Worm (Caenorhabditis elegans) whole organism, late embryonic: ENCODE data around the gene hda-5.
A peak's percentile ranks its signal among the peaks of the same experiment; 100 is the strongest.

Experiments used
- C08G9.2 ChIP-seq: sonication (generic microtip); optimal IDR thresholded peaks from 2 replicates; lab custom pipeline; 2016; ENCODE audit warnings: mild to moderate bottlenecking, missing genetic modification characterization, moderate library complexity, missing compliant biosample characterization
- C38D4.7 ChIP-seq: fragments of 200-800 bp; sonication (Bioruptor generic); optimal IDR thresholded peaks from 2 replicates; lab custom pipeline; 2018; ENCODE audit warnings: mild to moderate bottlenecking, missing genetic modification characterization, moderate library complexity, missing compliant biosample characterization
- F13H6.1 ChIP-seq: sonication (generic microtip); optimal IDR thresholded peaks from 2 replicates; lab custom pipeline; 2016; ENCODE audit warnings: missing genetic modification characterization, missing compliant biosample characterization
- K09A11.1 ChIP-seq: sonication (generic microtip); optimal IDR thresholded peaks from 2 replicates; lab custom pipeline; 2017; ENCODE audit warnings: antibody characterized with exemption, mild to moderate bottlenecking, missing genetic modification characterization, missing compliant biosample characterization; ENCODE audit not compliant: insufficient read depth
- T23F11.4 ChIP-seq: fragments of 200-800 bp; sonication (Bioruptor generic); optimal IDR thresholded peaks from 2 replicates; lab custom pipeline; 2018; ENCODE audit warnings: mild to moderate bottlenecking, missing genetic modification characterization, missing compliant biosample characterization
- Y22D7AL.16 ChIP-seq: sonication (generic microtip); optimal IDR thresholded peaks from 2 replicates; lab custom pipeline; 2016; ENCODE audit warnings: missing genetic modification characterization, missing compliant biosample characterization
- ahr-1 ChIP-seq: sonication (generic microtip); optimal IDR thresholded peaks from 2 replicates; lab custom pipeline; 2016; ENCODE audit warnings: missing genetic modification characterization, missing compliant biosample characterization
- ceh-14 ChIP-seq: sonication (generic microtip); optimal IDR thresholded peaks from 2 replicates; lab custom pipeline; 2016; ENCODE audit warnings: missing genotype, missing genetic modification characterization, missing compliant biosample characterization
- ceh-18 ChIP-seq: sonication (generic microtip); optimal IDR thresholded peaks from 2 replicates; lab custom pipeline; 2016; ENCODE audit warnings: missing genetic modification characterization, missing compliant biosample characterization
- ceh-19 ChIP-seq: fragments of 200-800 bp; sonication (Bioruptor generic); optimal IDR thresholded peaks from 2 replicates; lab custom pipeline; 2018; ENCODE audit warnings: mild to moderate bottlenecking, missing genetic modification characterization, missing compliant biosample characterization
- ceh-2 ChIP-seq: sonication (generic microtip); optimal IDR thresholded peaks from 2 replicates; lab custom pipeline; 2016; ENCODE audit warnings: missing genotype, missing genetic modification characterization, missing compliant biosample characterization
- ceh-31 ChIP-seq: sonication (generic microtip); optimal IDR thresholded peaks from 2 replicates; lab custom pipeline; 2016; ENCODE audit warnings: missing genetic modification characterization, missing compliant biosample characterization
- ceh-34 ChIP-seq: sonication (generic microtip); optimal IDR thresholded peaks from 2 replicates; lab custom pipeline; 2016; ENCODE audit warnings: mild to moderate bottlenecking, missing genetic modification characterization, missing compliant biosample characterization
- ceh-48 ChIP-seq: sonication (generic microtip); optimal IDR thresholded peaks from 2 replicates; lab custom pipeline; 2016; ENCODE audit warnings: missing genetic modification characterization, inconsistent platforms, missing compliant biosample characterization
- ceh-9 ChIP-seq: sonication (generic microtip); optimal IDR thresholded peaks from 2 replicates; lab custom pipeline; 2016; ENCODE audit warnings: mild to moderate bottlenecking, missing genetic modification characterization, inconsistent platforms, missing compliant biosample characterization
- che-1 ChIP-seq: sonication (generic microtip); optimal IDR thresholded peaks from 2 replicates; lab custom pipeline; 2016; ENCODE audit warnings: mild to moderate bottlenecking, missing genetic modification characterization, missing compliant biosample characterization
- dve-1 ChIP-seq: sonication (generic microtip); optimal IDR thresholded peaks from 2 replicates; lab custom pipeline; 2017; ENCODE audit warnings: antibody characterized with exemption, mild to moderate bottlenecking, missing genetic modification characterization, missing compliant biosample characterization
- elt-4 ChIP-seq: sonication (generic microtip); optimal IDR thresholded peaks from 2 replicates; lab custom pipeline; 2016; ENCODE audit warnings: missing genetic modification characterization, missing compliant biosample characterization
- fkh-10 ChIP-seq: fragments of 150-350 bp; optimal IDR thresholded peaks from 2 replicates; lab custom pipeline; 2014; ENCODE audit warnings: missing biosample characterization, missing genetic modification reagents, missing genetic modification characterization
- hlh-15 ChIP-seq: sonication (generic microtip); optimal IDR thresholded peaks from 2 replicates; lab custom pipeline; 2016; ENCODE audit warnings: missing genetic modification characterization, missing compliant biosample characterization
- hlh-30 ChIP-seq: sonication (generic microtip); optimal IDR thresholded peaks from 2 replicates; lab custom pipeline; 2017; ENCODE audit warnings: antibody characterized with exemption, missing genetic modification characterization, missing compliant biosample characterization; ENCODE audit not compliant: insufficient read depth
- hlh-6 ChIP-seq: sonication (generic microtip); optimal IDR thresholded peaks from 2 replicates; lab custom pipeline; 2016; ENCODE audit warnings: missing genotype, missing genetic modification characterization, missing compliant biosample characterization
- hlh-8 ChIP-seq: sonication (generic microtip); optimal IDR thresholded peaks from 2 replicates; lab custom pipeline; 2016; ENCODE audit warnings: missing genotype, missing genetic modification characterization, missing compliant biosample characterization
- lim-6 ChIP-seq: sonication (generic microtip); optimal IDR thresholded peaks from 2 replicates; lab custom pipeline; 2016; ENCODE audit warnings: missing genetic modification characterization, missing compliant biosample characterization
- lin-11 ChIP-seq: fragments of 200-800 bp; sonication (Bioruptor generic); optimal IDR thresholded peaks from 2 replicates; lab custom pipeline; 2018; ENCODE audit warnings: mild to moderate bottlenecking, missing genetic modification characterization, missing compliant biosample characterization
- nfya-1 ChIP-seq: sonication (generic microtip); optimal IDR thresholded peaks from 2 replicates; lab custom pipeline; 2017; ENCODE audit warnings: missing genetic modification characterization, mild to moderate bottlenecking, missing compliant biosample characterization, antibody characterized with exemption, moderate library complexity
- npax-4 ChIP-seq: sonication (generic microtip); optimal IDR thresholded peaks from 2 replicates; lab custom pipeline; 2016; ENCODE audit warnings: missing genetic modification characterization, missing compliant biosample characterization
- pag-3 ChIP-seq: sonication (generic microtip); optimal IDR thresholded peaks from 2 replicates; lab custom pipeline; 2016; ENCODE audit warnings: missing compliant biosample characterization, missing genetic modification characterization, borderline replicate concordance
- pha-4 ChIP-seq: fragments of 150-350 bp; optimal IDR thresholded peaks from 2 replicates; lab custom pipeline; 2018; ENCODE audit warnings: missing biosample characterization, missing genetic modification reagents, missing genetic modification characterization
- ref-2 ChIP-seq: sonication (generic microtip); optimal IDR thresholded peaks from 2 replicates; lab custom pipeline; 2016; ENCODE audit warnings: missing genetic modification characterization, missing compliant biosample characterization
- rnt-1 ChIP-seq: sonication (generic microtip); optimal IDR thresholded peaks from 2 replicates; lab custom pipeline; 2016; ENCODE audit warnings: missing genetic modification characterization, missing compliant biosample characterization
- sdc-2 ChIP-seq: sonication (generic microtip); optimal IDR thresholded peaks from 2 replicates; lab custom pipeline; 2016; ENCODE audit warnings: missing genotype, missing genetic modification characterization, missing compliant biosample characterization
- sox-4 ChIP-seq: sonication (generic microtip); optimal IDR thresholded peaks from 2 replicates; lab custom pipeline; 2017; ENCODE audit warnings: mild to moderate bottlenecking, missing genetic modification characterization, inconsistent platforms, missing compliant biosample characterization
- syd-9 ChIP-seq: sonication (generic microtip); optimal IDR thresholded peaks from 2 replicates; lab custom pipeline; 2016; ENCODE audit warnings: mild to moderate bottlenecking, missing genetic modification characterization, moderate library complexity, missing compliant biosample characterization
- tbx-2 ChIP-seq: sonication (generic microtip); optimal IDR thresholded peaks from 2 replicates; lab custom pipeline; 2016; ENCODE audit warnings: missing genetic modification characterization, missing compliant biosample characterization
- tbx-7 ChIP-seq: sonication (generic microtip); optimal IDR thresholded peaks from 2 replicates; lab custom pipeline; 2016; ENCODE audit warnings: missing genotype, missing genetic modification characterization, missing compliant biosample characterization
- unc-3 ChIP-seq, 2 experiments: fragments of 200-800 bp in 1 of 2; sonication (Bioruptor generic) in 1 of 2; sonication (generic microtip) in 1 of 2; conservative IDR thresholded peaks in 1 of 2; optimal IDR thresholded peaks in 1 of 2; 2 replicates each; pipeline versions ENCODE4 v1.3.6 to Lab custom; 2016 to 2022; ENCODE audit warnings: missing compliant biosample characterization in 2 of 2, missing genetic modification characterization in 2 of 2, missing genetic modification reagents in 1 of 2
- unc-55 ChIP-seq: sonication (generic microtip); optimal IDR thresholded peaks from 2 replicates; lab custom pipeline; 2017; ENCODE audit warnings: missing biosample characterization, missing genetic modification reagents, missing genetic modification characterization
- unc-86 ChIP-seq: sonication (generic microtip); optimal IDR thresholded peaks from 2 replicates; lab custom pipeline; 2016; ENCODE audit warnings: missing genetic modification characterization, missing compliant biosample characterization
- zip-5 ChIP-seq: sonication (generic microtip); optimal IDR thresholded peaks from 2 replicates; lab custom pipeline; 2016; ENCODE audit warnings: missing genetic modification characterization, missing compliant biosample characterization
- ztf-16 ChIP-seq: sonication (generic microtip); optimal IDR thresholded peaks from 2 replicates; lab custom pipeline; 2017; ENCODE audit warnings: missing genetic modification characterization, missing compliant biosample characterization

The hda-5 gene

ce11 chrII:11772364-11772763 lies 26.5 kb upstream of the hda-5 start, which contains the start of gene F44E5.15:
Gene F44E5.15, plus strand, starts transcription at chrII:11772664.
- TF ChIP-seq npax-4 (no peak), ceh-34 (tag; lab: Kevin White, UChicago) (no peak), unc-3 (GFP tag; conservative IDR thresholded peaks at IDR 0.05; lab: Robert Waterston, UW) (no peak), unc-3 (tag; optimal IDR thresholded peaks at IDR 0.05; lab: Kevin White, UChicago) (no peak), zip-5 (tag; lab: Kevin White, UChicago) (no peak), elt-4 (tag; lab: Kevin White, UChicago) (no peak), ahr-1 (tag; lab: Kevin White, UChicago) (no peak), hlh-6 (tag; lab: Kevin White, UChicago) (no peak), pha-4 (tag; lab: Kevin White, UChicago) (no peak)

DNA sequence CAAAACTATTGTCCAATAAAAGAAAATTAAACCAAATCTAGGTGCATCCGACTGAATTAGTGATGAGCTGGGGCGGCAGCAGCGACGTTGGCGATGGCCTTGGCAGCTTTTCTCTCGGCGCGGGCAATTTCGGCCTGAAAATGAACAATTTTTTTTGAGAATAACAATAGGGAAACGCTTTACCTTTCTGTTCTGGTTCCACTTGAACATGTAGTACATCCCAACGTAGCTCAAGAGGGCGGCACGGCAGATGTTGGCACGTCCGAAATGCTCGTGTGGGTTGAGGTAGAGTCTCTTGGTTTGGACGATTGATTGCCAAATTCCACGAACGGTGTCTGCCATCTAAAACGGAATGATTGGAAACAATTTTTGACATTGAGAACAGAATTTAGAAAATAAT lies 24.6 kb upstream of the hda-5 start, which contains the start of gene F44E5.1:
Gene F44E5.1, minus strand, starts transcription at position 342 of the 400 bp plus-strand sequence.
- TF ChIP-seq npax-4 (no peak), sox-4 (no peak), ceh-9 (tag; lab: Kevin White, UChicago) (no peak), F13H6.1 (tag; lab: Kevin White, UChicago) (no peak), unc-86 (tag; lab: Kevin White, UChicago) (no peak), T23F11.4 (no peak), rnt-1 (tag; lab: Kevin White, UChicago) (no peak), sdc-2 (tag; lab: Kevin White, UChicago) (no peak), ztf-16 (no peak), ceh-19 (no peak), C08G9.2 (tag; lab: Kevin White, UChicago) (no peak), dve-1 (no peak), ceh-14 (tag; lab: Kevin White, UChicago) (no peak), lim-6 (tag; lab: Kevin White, UChicago) (no peak), ceh-48 (no peak), ahr-1 (tag; lab: Kevin White, UChicago) (no peak), ref-2 (tag; lab: Kevin White, UChicago) (no peak), Y22D7AL.16 (no peak), ceh-18 (no peak)

ce11 chrII:11777893-11778480 lies 20.9 kb upstream of the hda-5 start, which contains the start of the genes patr-1 and dna-2:
Gene patr-1, minus strand, starts transcription at chrII:11777943.
Gene dna-2, plus strand, starts transcription at chrII:11778430.
- TF ChIP-seq lin-11 (no peak), ceh-19 (no peak), C38D4.7 (GFP tag; lab: Kevin White, UChicago) (no peak), tbx-2 (tag; lab: Kevin White, UChicago) (peak; percentile 3), ceh-2 (tag; lab: Kevin White, UChicago) (no peak), tbx-7 (tag; lab: Kevin White, UChicago) (no peak), che-1 (tag; lab: Kevin White, UChicago) (no peak), hlh-30 (tag; lab: Kevin White, UChicago) (peak; percentile 29), K09A11.1 (tag; lab: Kevin White, UChicago) (no peak), ceh-31 (tag; lab: Kevin White, UChicago) (peak; percentile 15), F13H6.1 (tag; lab: Kevin White, UChicago) (no peak), syd-9 (tag; lab: Kevin White, UChicago) (no peak), dve-1 (no peak), nfya-1 (tag; lab: Kevin White, UChicago) (peak; percentile 61), ceh-34 (tag; lab: Kevin White, UChicago) (no peak), hlh-15 (tag; lab: Kevin White, UChicago) (no peak), ahr-1 (tag; lab: Kevin White, UChicago) (no peak), unc-3 (GFP tag; conservative IDR thresholded peaks at IDR 0.05; lab: Robert Waterston, UW) (no peak), unc-3 (tag; optimal IDR thresholded peaks at IDR 0.05; lab: Kevin White, UChicago) (no peak), pag-3 (tag; lab: Kevin White, UChicago) (no peak), hlh-8 (tag; lab: Kevin White, UChicago) (no peak), ztf-16 (no peak), fkh-10 (no peak), unc-55 (no peak)
